Worm (Caenorhabditis elegans) whole organism, L3 larva: Measurements from ENCODE around the gene F53F1.4.

ENCODE experiments used
- R02D3.7 ChIP-seq: fragments of 150-350 bp; optimal IDR thresholded peaks from 2 replicates; lab custom pipeline; 2014; ENCODE audit warnings: missing biosample characterization, missing genetic modification characterization
- ama-1 ChIP-seq: fragments of 150-350 bp; optimal IDR thresholded peaks from 2 replicates; lab custom pipeline; 2018
- fos-1 ChIP-seq: fragments of 150-350 bp; optimal IDR thresholded peaks from 2 replicates; lab custom pipeline; 2014; ENCODE audit warnings: missing biosample characterization, missing genetic modification characterization
- lsy-12 ChIP-seq: sonication (generic microtip); optimal IDR thresholded peaks from 2 replicates; lab custom pipeline; 2016; ENCODE audit warnings: mild to moderate bottlenecking, missing genetic modification characterization, missing compliant biosample characterization
- nhr-11 ChIP-seq: fragments of 150-350 bp; optimal IDR thresholded peaks from 2 replicates; lab custom pipeline; 2014; ENCODE audit warnings: missing biosample characterization, missing genetic modification characterization
- nhr-12 ChIP-seq: fragments of 150-350 bp; optimal IDR thresholded peaks from 2 replicates; lab custom pipeline; 2014; ENCODE audit warnings: missing biosample characterization, missing genetic modification characterization
- nhr-23 ChIP-seq: fragments of 150-350 bp; optimal IDR thresholded peaks from 2 replicates; lab custom pipeline; 2014; ENCODE audit warnings: missing biosample characterization, missing genetic modification reagents, missing genetic modification characterization
- nhr-28 ChIP-seq: fragments of 150-350 bp; optimal IDR thresholded peaks from 2 replicates; lab custom pipeline; 2014; ENCODE audit warnings: missing biosample characterization, missing genetic modification characterization
- sea-2 ChIP-seq: fragments of 150-350 bp; sonication (generic microtip); optimal IDR thresholded peaks from 4 replicates; lab custom pipeline; 2014; ENCODE audit warnings: missing biosample characterization, missing genetic modification reagents, missing genetic modification characterization
- snpc-4 ChIP-seq: fragments of 150-350 bp; optimal IDR thresholded peaks from 2 replicates; lab custom pipeline; 2014; ENCODE audit warnings: missing biosample characterization, missing genetic modification characterization
- unc-62 ChIP-seq: fragments of 150-350 bp; sonication (generic microtip); optimal IDR thresholded peaks from 4 replicates; lab custom pipeline; 2014; ENCODE audit warnings: missing biosample characterization, missing genetic modification reagents, missing genetic modification characterization

DNA sequence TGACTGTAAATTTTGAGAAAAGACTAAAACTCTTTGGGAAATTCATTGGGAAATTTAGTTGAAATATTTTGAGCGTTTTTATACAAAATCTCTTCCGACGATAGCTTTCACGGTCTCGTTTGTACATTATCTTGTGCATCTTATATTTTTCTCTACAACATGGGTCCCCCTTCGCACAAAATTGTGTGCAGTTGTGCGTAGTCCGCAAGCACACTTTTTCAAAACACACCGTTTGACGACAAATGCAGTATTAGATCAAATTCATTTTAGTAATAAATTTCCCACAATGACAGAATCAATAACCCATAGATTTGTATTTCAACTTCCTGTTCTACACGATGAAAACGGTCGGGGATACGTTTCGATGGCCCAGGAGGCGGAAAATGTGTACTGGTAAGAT, 47.0 kb downstream of the F53F1.4 start, which contains the start of gene F25H9.2:
- TF ChIP-seq lsy-12 (tag; lab: Kevin White, UChicago) = no peak
- no peak for TF ChIP-seq nhr-23 (tag; lab: Kevin White, UChicago)
- TF ChIP-seq sea-2 (GFP tag; lab: Kevin White, UChicago) = no peak
- TF ChIP-seq fos-1 = no peak
- TF ChIP-seq unc-62 (GFP tag; lab: Kevin White, UChicago) = no peak
- no peak for TF ChIP-seq ama-1 (lab: Kevin White, UChicago)
- no peak for TF ChIP-seq nhr-12 (tag; lab: Kevin White, UChicago)
- no peak for TF ChIP-seq snpc-4 (tag; lab: Kevin White, UChicago)
- no peak for TF ChIP-seq R02D3.7 (tag; lab: Kevin White, UChicago)
- TF ChIP-seq nhr-11 (tag; lab: Kevin White, UChicago) = no peak
- no peak for TF ChIP-seq nhr-28 (tag; lab: Kevin White, UChicago)
